Fruit fly (Drosophila melanogaster) whole organism, pupa: Measurements from ENCODE around the gene Dyro.

Source experiments
- CG32121 ChIP-seq: fragments of 200-800 bp; sonication (Bioruptor generic); IDR thresholded peaks from 2 replicates; pipeline ENCODE4 v1.3.6; 2022; ENCODE audit warnings: missing biosample characterization, missing genetic modification characterization
- CG34367 ChIP-seq: fragments of 200-800 bp; sonication (Bioruptor generic); optimal IDR thresholded peaks from 2 replicates; lab custom pipeline; 2018; ENCODE audit warnings: missing biosample characterization, mild to moderate bottlenecking, missing genetic modification characterization
- CG4496 ChIP-seq: fragments of 200-800 bp; sonication (Bioruptor generic); IDR thresholded peaks from 3 replicates; pipeline ENCODE4 v1.3.6; 2022; ENCODE audit warnings: missing biosample characterization, missing genetic modification characterization
- CG9948 ChIP-seq: fragments of 200-800 bp; sonication (Bioruptor generic); optimal IDR thresholded peaks from 2 replicates; lab custom pipeline; 2018; ENCODE audit warnings: missing biosample characterization, mild to moderate bottlenecking, missing genetic modification characterization, moderate library complexity
- D1 ChIP-seq: fragments of 200-800 bp; sonication (Bioruptor generic); optimal IDR thresholded peaks from 2 replicates; lab custom pipeline; 2018; ENCODE audit warnings: missing biosample characterization, mild to moderate bottlenecking, missing genetic modification characterization, moderate library complexity
- EcR ChIP-seq: fragments of 200-800 bp; sonication (Bioruptor generic); optimal IDR thresholded peaks from 3 replicates; lab custom pipeline; 2019; ENCODE audit warnings: missing biosample characterization, missing genetic modification characterization, mild to moderate bottlenecking, moderate library complexity, missing genetic modification reagents
- Ets98B ChIP-seq: fragments of 200-800 bp; sonication (Bioruptor generic); IDR thresholded peaks from 2 replicates; pipeline ENCODE4 v1.3.6; 2022; ENCODE audit warnings: missing biosample characterization, missing genetic modification characterization
- rn ChIP-seq: fragments of 200-800 bp; sonication (Bioruptor generic); IDR thresholded peaks from 2 replicates; pipeline ENCODE4 v1.3.6; 2022; ENCODE audit warnings: missing biosample characterization, missing genetic modification characterization

DNA sequence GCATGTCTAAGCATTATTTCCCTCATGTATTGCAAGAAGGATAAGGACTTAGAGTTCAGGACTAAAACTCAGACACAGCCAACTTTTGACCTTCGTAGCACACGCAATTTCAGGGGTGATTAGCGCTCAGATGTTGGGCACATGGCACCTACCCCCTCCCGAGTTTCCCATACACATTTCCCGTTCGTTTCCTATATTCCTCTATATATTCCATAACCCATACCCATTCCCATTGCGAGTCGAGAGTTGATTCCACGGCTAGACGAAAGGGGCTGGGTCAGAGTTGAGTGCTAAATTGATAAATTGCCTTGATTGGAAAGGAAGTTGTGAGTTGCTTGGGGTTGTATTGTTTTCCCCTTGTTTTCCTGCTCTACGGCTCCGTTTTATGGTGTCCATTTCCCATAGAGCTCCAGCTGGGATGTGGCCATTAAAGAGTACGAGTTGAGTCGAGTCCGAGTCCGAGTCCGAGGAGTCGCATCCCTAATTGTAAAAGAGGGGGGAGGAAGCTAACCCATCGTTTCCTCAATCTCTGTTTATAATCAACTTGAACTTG, 51.6 kb downstream of the Dyro start:
- TF ChIP-seq Ets98B (GFP tag; lab: Robert Waterston, UW), result no peak
- TF ChIP-seq CG4496 (GFP tag; lab: Robert Waterston, UW), result no peak
- TF ChIP-seq CG32121, result no peak
- TF ChIP-seq D1 (tag; lab: Kevin White, UChicago), result no peak
- TF ChIP-seq CG34367 (tag; lab: Kevin White, UChicago), result no peak
- TF ChIP-seq rn (GFP tag; lab: Robert Waterston, UW), result no peak
- no peak for TF ChIP-seq EcR
- TF ChIP-seq CG9948 (tag; lab: Kevin White, UChicago), result no peak
